Fruit fly (Drosophila melanogaster) whole organism, embryonic: Measurements from ENCODE around the gene UGP.
A peak's percentile ranks its signal among the peaks of the same experiment; 100 is the strongest.

Source experiments
- Aef1 ChIP-seq: fragments of 200-800 bp; sonication (Bioruptor generic); IDR thresholded peaks from 3 replicates; pipeline ENCODE4 v1.3.6; 2022; ENCODE audit warnings: missing biosample characterization, missing genetic modification characterization
- Bgb ChIP-seq: fragments of 200-800 bp; sonication (Bioruptor generic); IDR thresholded peaks from 2 replicates; pipeline ENCODE4 v1.3.6; 2022; ENCODE audit warnings: missing biosample characterization, missing genetic modification characterization; ENCODE audit not compliant: partially characterized antibody
- BtbVII ChIP-seq: fragments of 200-800 bp; sonication (Bioruptor generic); optimal IDR thresholded peaks from 3 replicates; lab custom pipeline; 2017; ENCODE audit warnings: missing biosample characterization, mild to moderate bottlenecking, missing genetic modification characterization
- CG11247 ChIP-seq: fragments of 200-800 bp; sonication (Bioruptor generic); IDR thresholded peaks from 2 replicates; pipeline ENCODE4 v1.3.6; 2022; ENCODE audit warnings: missing biosample characterization, missing genetic modification characterization
- CG13296 ChIP-seq: fragments of 200-800 bp; sonication (Bioruptor generic); optimal IDR thresholded peaks from 3 replicates; lab custom pipeline; 2018; ENCODE audit warnings: missing biosample characterization, mild to moderate bottlenecking, missing genetic modification characterization
- CG2129 ChIP-seq: fragments of 200-800 bp; sonication (Bioruptor generic); IDR thresholded peaks from 2 replicates; pipeline ENCODE4 v1.3.6; 2022; ENCODE audit warnings: missing biosample characterization, missing genetic modification characterization; ENCODE audit not compliant: partially characterized antibody
- CG30020 ChIP-seq: fragments of 200-800 bp; optimal IDR thresholded peaks from 2 replicates; lab custom pipeline; 2019; ENCODE audit warnings: missing biosample characterization, mild to moderate bottlenecking, missing genetic modification characterization, moderate library complexity
- CG34376 ChIP-seq: fragments of 200-800 bp; sonication (Bioruptor generic); optimal IDR thresholded peaks from 2 replicates; lab custom pipeline; 2018; ENCODE audit warnings: missing biosample characterization, mild to moderate bottlenecking, missing genetic modification characterization
- CG6683 ChIP-seq: fragments of 200-800 bp; sonication (Bioruptor generic); optimal IDR thresholded peaks from 2 replicates; lab custom pipeline; 2017; ENCODE audit warnings: missing biosample characterization, mild to moderate bottlenecking, missing genetic modification characterization, missing genetic modification reagents
- CG8290 ChIP-seq, 3 experiments: fragments of 200-800 bp; sonication (Bioruptor generic); optimal IDR thresholded peaks; 2 replicates each; lab custom pipeline; 2016 to 2019; ENCODE audit warnings: missing biosample characterization in 3 of 3, missing genetic modification characterization in 3 of 3, mild to moderate bottlenecking in 2 of 3, moderate library complexity in 1 of 3
- CG8388 ChIP-seq: fragments of 200-800 bp; sonication (Bioruptor generic); optimal IDR thresholded peaks from 2 replicates; lab custom pipeline; 2019; ENCODE audit warnings: missing biosample characterization, mild to moderate bottlenecking, missing genetic modification characterization, moderate library complexity
- CG8765 ChIP-seq: fragments of 200-800 bp; sonication (Bioruptor generic); IDR thresholded peaks from 2 replicates; pipeline ENCODE4 v1.3.6; 2022; ENCODE audit warnings: missing biosample characterization, missing genetic modification characterization
- CG8924 ChIP-seq: fragments of 200-800 bp; optimal IDR thresholded peaks from 3 replicates; lab custom pipeline; 2019; ENCODE audit warnings: missing biosample characterization, mild to moderate bottlenecking, missing genetic modification characterization, moderate library complexity
- CG9797 ChIP-seq: fragments of 200-800 bp; sonication (Bioruptor generic); optimal IDR thresholded peaks from 3 replicates; lab custom pipeline; 2018; ENCODE audit warnings: missing biosample characterization, mild to moderate bottlenecking, missing genetic modification characterization
- Dfd ChIP-seq, 2 experiments: fragments of >200 bp; optimal IDR thresholded peaks; 2 replicates each; lab custom pipeline; 2017; ENCODE audit warnings: missing biosample characterization in 2 of 2, missing genetic modification characterization in 2 of 2
- Dll ChIP-seq: fragments of 200-800 bp; sonication (Bioruptor generic); IDR thresholded peaks from 4 replicates; pipeline ENCODE4 v1.3.6; 2022; ENCODE audit warnings: missing biosample characterization, missing genetic modification characterization; ENCODE audit not compliant: partially characterized antibody
- Dp ChIP-seq: fragments of 200-800 bp; sonication (Bioruptor generic); optimal IDR thresholded peaks from 2 replicates; lab custom pipeline; 2018; ENCODE audit warnings: missing biosample characterization, mild to moderate bottlenecking, missing genetic modification characterization, moderate library complexity
- HLH4C ChIP-seq: fragments of 200-800 bp; sonication (Bioruptor generic); IDR thresholded peaks from 3 replicates; pipeline ENCODE4 v1.3.6; 2022; ENCODE audit warnings: missing biosample characterization, missing genetic modification characterization; ENCODE audit not compliant: partially characterized antibody
- Hsf ChIP-seq: fragments of 200-800 bp; sonication (Bioruptor generic); optimal IDR thresholded peaks from 3 replicates; lab custom pipeline; 2016; ENCODE audit warnings: missing biosample characterization, missing genetic modification characterization
- Med ChIP-seq: fragments of 200-800 bp; sonication (Bioruptor generic); peaks from one replicate; lab custom pipeline; 2016; ENCODE audit warnings: missing biosample characterization, missing genetic modification characterization, mild to moderate bottlenecking, inconsistent platforms, moderate library complexity
- NFAT ChIP-seq: fragments of 200-800 bp; sonication (Bioruptor generic); IDR thresholded peaks from 2 replicates; pipeline ENCODE4 v1.3.6; 2022; ENCODE audit warnings: missing biosample characterization, missing genetic modification characterization
- PHDP ChIP-seq: fragments of 200-800 bp; sonication (Bioruptor generic); optimal IDR thresholded peaks from 3 replicates; lab custom pipeline; 2018; ENCODE audit warnings: missing biosample characterization, mild to moderate bottlenecking, missing genetic modification characterization, moderate library complexity
- Rfx ChIP-seq: fragments of 200-800 bp; sonication (Bioruptor generic); IDR thresholded peaks from 2 replicates; pipeline ENCODE4 v1.3.6; 2022; ENCODE audit warnings: missing biosample characterization, missing genetic modification characterization
- Rx ChIP-seq: fragments of 200-800 bp; sonication (Bioruptor generic); IDR thresholded peaks from 2 replicates; pipeline ENCODE4 v1.3.6; 2022; ENCODE audit warnings: missing biosample characterization, missing genetic modification characterization
- Xbp1 ChIP-seq: fragments of 200-800 bp; sonication (Bioruptor generic); optimal IDR thresholded peaks from 3 replicates; lab custom pipeline; 2016; ENCODE audit warnings: missing biosample characterization, mild to moderate bottlenecking, missing genetic modification characterization
- al ChIP-seq: fragments of 200-800 bp; sonication (Bioruptor generic); IDR thresholded peaks from 2 replicates; pipeline ENCODE4 v1.3.6; 2022; ENCODE audit warnings: missing biosample characterization, missing genetic modification characterization
- bbx ChIP-seq: fragments of 200-800 bp; sonication (Bioruptor generic); IDR thresholded peaks from 2 replicates; pipeline ENCODE4 v1.3.6; 2022; ENCODE audit warnings: missing biosample characterization, missing genetic modification characterization; ENCODE audit not compliant: partially characterized antibody
- cwo ChIP-seq: fragments of 200-800 bp; sonication (Bioruptor generic); optimal IDR thresholded peaks from 3 replicates; lab custom pipeline; 2017; ENCODE audit warnings: missing biosample characterization, missing genetic modification characterization, mild to moderate bottlenecking, moderate library complexity, missing genetic modification reagents
- fd64A ChIP-seq: fragments of 200-800 bp; sonication (Bioruptor generic); optimal IDR thresholded peaks from 3 replicates; lab custom pipeline; 2018; ENCODE audit warnings: missing biosample characterization, mild to moderate bottlenecking, missing genetic modification characterization
- gcm2 ChIP-seq: fragments of 200-800 bp; sonication (Bioruptor generic); optimal IDR thresholded peaks from 2 replicates; lab custom pipeline; 2016; ENCODE audit warnings: missing biosample characterization, missing genetic modification characterization
- gt ChIP-seq: fragments of 200-800 bp; sonication (Bioruptor generic); IDR thresholded peaks from 2 replicates; pipeline ENCODE4 v1.3.6; 2022; ENCODE audit warnings: missing biosample characterization, missing genetic modification characterization
- hkb ChIP-seq, 2 experiments: fragments of 200-800 bp in 1 of 2; fragments of >200 bp in 1 of 2; sonication (Bioruptor generic) in 1 of 2; IDR thresholded peaks in 1 of 2; optimal IDR thresholded peaks in 1 of 2; 2 replicates each; pipeline versions ENCODE4 v1.3.6 to Lab custom; 2017 to 2022; ENCODE audit warnings: missing biosample characterization in 1 of 2, missing genetic modification characterization in 1 of 2
- kay ChIP-seq: fragments of 200-800 bp; sonication (Bioruptor generic); optimal IDR thresholded peaks from 2 replicates; lab custom pipeline; 2016; ENCODE audit warnings: missing biosample characterization, missing genetic modification characterization
- lbe ChIP-seq: fragments of 200-800 bp; sonication (Bioruptor generic); optimal IDR thresholded peaks from 2 replicates; lab custom pipeline; 2016; ENCODE audit warnings: missing biosample characterization, mild to moderate bottlenecking, missing genetic modification characterization
- maf-S ChIP-seq: fragments of 200-800 bp; sonication (Bioruptor generic); optimal IDR thresholded peaks from 2 replicates; lab custom pipeline; 2016; ENCODE audit warnings: missing biosample characterization, missing genetic modification characterization
- nerfin-2 ChIP-seq: fragments of 200-800 bp; sonication (Bioruptor generic); IDR thresholded peaks from 2 replicates; pipeline ENCODE4 v1.3.6; 2022; ENCODE audit warnings: missing biosample characterization, missing genetic modification characterization; ENCODE audit not compliant: partially characterized antibody
- pan ChIP-seq, 4 experiments: fragments of >200 bp in 3 of 4; fragments of 200-800 bp in 1 of 4; sonication (Bioruptor generic) in 1 of 4; optimal IDR thresholded peaks in 3 of 4; IDR thresholded peaks in 1 of 4; 2 replicates each; pipeline versions ENCODE4 v1.3.6 to Lab custom; 2017 to 2022; ENCODE audit warnings: missing biosample characterization in 2 of 4, missing genetic modification characterization in 2 of 4, mixed read lengths in 1 of 4
- run ChIP-seq: fragments of 200-800 bp; sonication (Bioruptor generic); optimal IDR thresholded peaks from 3 replicates; lab custom pipeline; 2018; ENCODE audit warnings: missing biosample characterization, mild to moderate bottlenecking, missing genetic modification characterization
- shn ChIP-seq: fragments of 200-800 bp; sonication (Bioruptor generic); optimal IDR thresholded peaks from 3 replicates; lab custom pipeline; 2016; ENCODE audit warnings: missing biosample characterization, missing genetic modification characterization
- slbo ChIP-seq: fragments of 200-800 bp; sonication (Bioruptor generic); IDR thresholded peaks from 2 replicates; pipeline ENCODE4 v1.3.6; 2022; ENCODE audit warnings: missing biosample characterization, missing genetic modification characterization
- sna ChIP-seq: fragments of 200-800 bp; sonication (Bioruptor generic); IDR thresholded peaks from 2 replicates; pipeline ENCODE4 v1.3.6; 2022; ENCODE audit warnings: missing biosample characterization, missing genetic modification characterization; ENCODE audit not compliant: partially characterized antibody
- stwl ChIP-seq: fragments of 200-800 bp; sonication (Bioruptor generic); optimal IDR thresholded peaks from 3 replicates; lab custom pipeline; 2018; ENCODE audit warnings: missing biosample characterization, mild to moderate bottlenecking, missing genetic modification characterization, moderate library complexity
- sug ChIP-seq: fragments of 200-800 bp; optimal IDR thresholded peaks from 2 replicates; lab custom pipeline; 2019; ENCODE audit warnings: missing biosample characterization, mild to moderate bottlenecking, missing genetic modification characterization, moderate library complexity
- tup ChIP-seq: fragments of 200-800 bp; sonication (Bioruptor generic); optimal IDR thresholded peaks from 2 replicates; lab custom pipeline; 2016; ENCODE audit warnings: missing biosample characterization, mild to moderate bottlenecking, missing genetic modification characterization, moderate library complexity
- twi ChIP-seq: fragments of 200-800 bp; optimal IDR thresholded peaks from 2 replicates; lab custom pipeline; 2019; ENCODE audit warnings: missing biosample characterization, mild to moderate bottlenecking, missing genetic modification characterization, moderate library complexity
- yki ChIP-seq: fragments of >200 bp; optimal IDR thresholded peaks from 3 replicates; lab custom pipeline; 2018
- zen ChIP-seq: fragments of 200-800 bp; sonication (Bioruptor generic); optimal IDR thresholded peaks from 3 replicates; lab custom pipeline; 2018; ENCODE audit warnings: missing biosample characterization, mild to moderate bottlenecking, missing genetic modification characterization, moderate library complexity

The UGP gene

DNA sequence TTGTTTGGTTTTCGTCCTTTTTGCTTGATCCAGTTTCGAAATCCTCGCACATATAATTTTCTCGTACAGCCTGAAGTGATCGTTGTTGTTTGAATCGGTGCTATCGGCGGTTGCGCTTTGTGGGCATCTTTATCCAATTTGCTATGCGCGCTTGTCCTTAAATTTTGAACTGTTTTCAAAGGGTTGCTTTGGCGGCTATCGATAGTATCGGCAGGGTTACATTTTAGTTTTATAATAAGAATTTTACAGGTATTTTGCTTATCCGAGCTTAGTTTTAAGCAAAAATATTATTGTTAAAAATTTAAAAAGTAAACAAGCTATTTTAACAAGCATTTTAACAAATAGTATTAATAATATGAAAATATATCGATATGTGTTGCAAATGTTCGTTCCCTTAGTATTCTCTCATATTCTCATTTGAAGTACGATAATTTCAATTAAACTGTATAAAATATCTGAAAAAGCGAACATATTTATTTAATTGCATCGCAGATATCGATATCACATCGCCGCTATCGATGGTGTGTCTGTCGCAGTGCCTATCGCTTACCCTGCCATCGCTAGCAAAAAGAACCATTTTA, 8.2 kb upstream of the UGP start, which contains the start of the genes Klp67A and CG4452 (continued):
- TF ChIP-seq HLH4C (GFP tag; lab: Robert Waterston, UW) (peak; percentile 92), CG30020 (tag; lab: Kevin White, UChicago) (peak; percentile 79), CG11247 (GFP tag; lab: Robert Waterston, UW) (no peak), CG8765 (GFP tag; lab: Robert Waterston, UW) (no peak), gcm2 (GFP tag; lab: Kevin White, UChicago) (no peak), CG34376 (GFP tag; lab: Kevin White, UChicago) (peak; percentile 5), BtbVII (GFP tag; lab: Kevin White, UChicago) (no peak), Dll (GFP tag; lab: Robert Waterston, UW) (peak; percentile 96), sna (GFP tag; lab: Robert Waterston, UW) (peak; percentile 91), CG8924 (tag; lab: Kevin White, UChicago) (peak; percentile 72), yki (lab: Kevin White, UChicago) (no peak), Dfd (GFP tag; optimal IDR thresholded peaks at IDR 0.05; lab: Kevin White, UChicago) (no peak), cwo (GFP tag; lab: Kevin White, UChicago) (no peak), Bgb (GFP tag; lab: Robert Waterston, UW) (peak; percentile 88), pan (optimal IDR thresholded peaks at IDR 0.05; lab: Kevin White, UChicago) (no peak), pan (GFP tag; optimal IDR thresholded peaks at IDR 0.05 in 1 of 2, IDR thresholded peaks at IDR 0.05 in 1 of 2) (peak in 1 of 2 experiments; percentile 5), CG13296 (GFP tag; lab: Kevin White, UChicago) (peak; percentile 17), CG8290 (GFP tag; optimal IDR thresholded peaks at IDR 0.05; lab: Kevin White, UChicago) (peak; percentile 43), CG8290 (tag; optimal IDR thresholded peaks at IDR 0.05; lab: Kevin White, UChicago) (peak in 1 of 2 experiments; percentile 63), CG8388 (GFP tag; lab: Kevin White, UChicago) (peak; percentile 28), Hsf (GFP tag; lab: Kevin White, UChicago) (peak; percentile 48), fd64A (GFP tag; lab: Kevin White, UChicago) (no peak), gt (GFP tag; lab: Robert Waterston, UW) (no peak), shn (GFP tag; lab: Kevin White, UChicago) (no peak), zen (tag; lab: Kevin White, UChicago) (peak; percentile 69), kay (GFP tag; lab: Kevin White, UChicago) (peak; percentile 39), maf-S (GFP tag; lab: Kevin White, UChicago) (no peak), stwl (peak; percentile 78), NFAT (no peak), Rfx (GFP tag; lab: Robert Waterston, UW) (peak; percentile 52), sug (tag; lab: Kevin White, UChicago) (peak; percentile 53), tup (GFP tag; lab: Kevin White, UChicago) (no peak), al (GFP tag; lab: Robert Waterston, UW) (0 out of 2 replicates have a peak, but pooled peaks have one; percentile 34), CG6683 (GFP tag; lab: Kevin White, UChicago) (no peak), nerfin-2 (GFP tag; lab: Robert Waterston, UW) (peak; percentile 87), Med (peak; percentile 87), Xbp1 (GFP tag; lab: Kevin White, UChicago) (peak; percentile 43), CG9797 (GFP tag; lab: Kevin White, UChicago) (peak; percentile 51), Aef1 (GFP tag; lab: Robert Waterston, UW) (no peak), lbe (GFP tag; lab: Kevin White, UChicago) (peak; percentile 47), Dp (GFP tag; lab: Kevin White, UChicago) (peak; percentile 72), hkb (optimal IDR thresholded peaks at IDR 0.05; lab: Kevin White, UChicago) (no peak), hkb (GFP tag; IDR thresholded peaks at IDR 0.05; lab: Robert Waterston, UW) (no peak), PHDP (tag; lab: Kevin White, UChicago) (peak; percentile 47), bbx (GFP tag; lab: Robert Waterston, UW) (peak; percentile 86), slbo (GFP tag; lab: Robert Waterston, UW) (peak; percentile 50; the same call in 1 of the 2 replicates), twi (tag; lab: Kevin White, UChicago) (peak; percentile 52), Rx (GFP tag; lab: Robert Waterston, UW) (no peak), CG2129 (GFP tag; lab: Robert Waterston, UW) (peak; percentile 95), run (tag; lab: Kevin White, UChicago) (no peak)
